Worm (Caenorhabditis elegans) whole organism, L4/young adult: ENCODE data around the gene Y5F2A.4.

Source experiments
- W03F9.2 ChIP-seq: fragments of 150-350 bp; optimal IDR thresholded peaks from 2 replicates; lab custom pipeline; 2014; ENCODE audit warnings: missing biosample characterization, missing genetic modification characterization
- dao-5 ChIP-seq: sonication (generic microtip); optimal IDR thresholded peaks from 2 replicates; lab custom pipeline; 2016; ENCODE audit warnings: missing genotype, missing genetic modification characterization, moderate library complexity, missing compliant biosample characterization
- him-1 ChIP-seq: sonication (generic microtip); optimal IDR thresholded peaks from 2 replicates; lab custom pipeline; 2016; ENCODE audit warnings: missing genotype, missing genetic modification reagents, missing genetic modification characterization, missing compliant biosample characterization

The Y5F2A.4 gene

ce11 chrIV:11078482-11078881 lies at the start of gene Y5F2A.4:
Gene Y5F2A.4, minus strand, starts transcription at chrIV:11078582.
- TF ChIP-seq dao-5 (tag; lab: Kevin White, UChicago) (no peak), him-1 (no peak), W03F9.2 (no peak)

ce11 chrIV:11126028-11126427 lies 47.6 kb upstream of the Y5F2A.4 start:
- no peak for TF ChIP-seq dao-5 (tag; lab: Kevin White, UChicago)
- no peak for TF ChIP-seq him-1
- no peak for TF ChIP-seq W03F9.2

DNA sequence TGAATTAATAATTGTTTCAGACTA lies 47.4 kb upstream of the Y5F2A.4 start, which contains the start of gene swsn-4:
Gene swsn-4, plus strand, starts transcription at position 21 of the 24 bp plus-strand sequence.
- TF ChIP-seq dao-5 (tag; lab: Kevin White, UChicago) (no peak), W03F9.2 (no peak), him-1 (no peak)

ce11 chrIV:11125604-11126003 lies 47.2 kb upstream of the Y5F2A.4 start:
- TF ChIP-seq dao-5 (tag; lab: Kevin White, UChicago), result no peak
- TF ChIP-seq W03F9.2, result no peak
- TF ChIP-seq him-1, result no peak

DNA sequence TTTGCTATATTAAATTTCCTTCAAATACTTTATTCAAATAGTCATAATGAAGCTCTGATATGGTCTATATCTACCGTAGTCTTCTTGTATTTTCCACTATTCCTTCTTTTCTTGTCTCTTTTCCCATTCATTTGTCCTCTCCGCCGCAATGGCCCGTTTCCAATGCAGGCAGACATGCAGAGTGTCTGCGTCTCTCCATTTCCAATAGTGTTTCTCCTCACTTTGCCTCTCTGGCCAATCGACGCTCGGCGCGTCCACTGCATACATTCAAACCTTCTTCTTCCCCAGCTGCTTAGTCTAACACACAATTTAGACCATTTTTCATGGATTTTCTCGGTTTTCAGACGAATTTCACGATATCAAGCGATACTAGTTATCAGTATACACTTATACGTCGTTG lies 46.8 kb upstream of the Y5F2A.4 start:
- no peak for TF ChIP-seq dao-5 (tag; lab: Kevin White, UChicago)
- no peak for TF ChIP-seq W03F9.2

- TF ChIP-seq W03F9.2, result no peak
- TF ChIP-seq dao-5 (tag; lab: Kevin White, UChicago), result no peak
These were observed 46.3 kb upstream of the Y5F2A.4 start, which contains the start of gene spo-11 for ce11 chrIV:11124674-11125073. Gene spo-11, minus strand, starts transcription at chrIV:11124862.

ce11 chrIV:11119972-11120562 lies 41.7 kb upstream of the Y5F2A.4 start:
- TF ChIP-seq him-1, result no peak
- no peak for TF ChIP-seq W03F9.2
- TF ChIP-seq dao-5 (tag; lab: Kevin White, UChicago), result no peak

ce11 chrIV:11118837-11119491 lies 40.6 kb upstream of the Y5F2A.4 start, which contains the start of the genes imp-2 and enpl-1:
Gene imp-2, minus strand, starts transcription at chrIV:11118887.
Gene enpl-1, plus strand, starts transcription at chrIV:11119298.
- TF ChIP-seq him-1 (no peak), W03F9.2 (peak; percentile 45)

DNA sequence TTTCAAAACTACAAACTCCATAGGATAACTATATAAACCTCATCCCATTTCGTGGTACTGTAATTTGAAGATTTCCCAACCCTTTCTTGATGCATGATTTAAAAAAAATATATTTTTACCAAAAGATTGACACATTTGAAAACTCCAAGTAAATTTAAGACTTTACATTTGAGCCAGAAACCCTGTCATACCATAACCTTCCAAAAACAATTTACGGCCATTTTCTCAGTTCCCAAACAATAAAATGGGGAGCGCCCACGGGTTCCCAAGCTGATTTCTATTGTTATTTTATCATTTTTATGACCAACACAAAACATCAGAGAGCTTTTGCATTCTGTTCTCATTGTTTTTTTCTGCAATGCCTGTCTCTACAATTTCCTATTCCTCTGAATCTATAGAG lies 34.3 kb upstream of the Y5F2A.4 start, which contains the start of gene clc-9:
Gene clc-9, plus strand, starts transcription at position 301 of the 400 bp plus-strand sequence.
- no peak for TF ChIP-seq W03F9.2
- no peak for TF ChIP-seq dao-5 (tag; lab: Kevin White, UChicago)
- no peak for TF ChIP-seq him-1

DNA sequence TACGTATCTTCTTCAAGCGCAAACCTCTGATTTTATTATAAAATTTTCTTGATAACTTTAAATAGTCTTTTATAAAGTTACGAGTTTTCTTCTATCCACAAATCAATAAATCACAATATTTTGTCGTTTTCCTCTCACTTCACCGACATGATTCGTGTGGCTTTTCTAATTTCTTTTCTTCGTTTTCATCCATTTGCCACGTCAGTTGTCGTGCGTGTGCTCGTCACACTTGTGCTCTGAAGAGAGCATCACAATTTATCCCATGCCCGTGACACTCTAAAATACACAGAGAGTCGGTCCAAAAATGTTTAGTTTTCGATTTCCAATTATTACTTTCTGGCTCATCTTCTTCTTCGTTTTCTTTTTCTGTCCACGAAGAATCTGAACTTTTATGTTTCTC lies 33.5 kb upstream of the Y5F2A.4 start:
- TF ChIP-seq him-1 (no peak), W03F9.2 (no peak), dao-5 (tag; lab: Kevin White, UChicago) (no peak)

ce11 chrIV:11110995-11111619 lies 32.7 kb upstream of the Y5F2A.4 start, which contains the start of gene rps-5:
Gene rps-5, minus strand, starts transcription at chrIV:11111045.
- TF ChIP-seq dao-5 (tag; lab: Kevin White, UChicago) (no peak), W03F9.2 (peak; percentile 71), him-1 (no peak)

DNA sequence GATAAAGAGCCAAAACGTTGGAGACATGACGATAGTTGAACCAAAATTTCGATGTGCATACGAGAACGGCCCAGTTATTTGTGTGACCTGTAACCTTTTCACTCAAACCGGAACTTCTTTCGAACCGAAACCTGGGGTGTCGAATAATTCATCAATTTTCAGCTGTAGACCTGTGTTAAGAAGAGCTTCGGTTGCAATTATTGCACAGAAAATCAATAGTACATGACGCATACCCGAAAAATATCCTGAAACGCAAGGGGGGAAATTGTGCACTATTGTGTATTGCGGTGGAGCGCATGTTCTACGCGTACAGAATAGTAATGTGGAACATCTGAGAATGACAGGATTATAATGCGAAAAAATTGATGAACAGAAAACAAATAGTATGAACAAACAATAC lies 31.4 kb upstream of the Y5F2A.4 start, which contains the start of gene pigk-1:
Gene pigk-1, minus strand, starts transcription at position 248 of the 400 bp plus-strand sequence.
- TF ChIP-seq him-1 (no peak), W03F9.2 (no peak), dao-5 (tag; lab: Kevin White, UChicago) (no peak)

ce11 chrIV:11105724-11106123 lies 27.3 kb upstream of the Y5F2A.4 start, which contains the start of gene srlf-24:
Gene srlf-24, minus strand, starts transcription at chrIV:11105824.
- TF ChIP-seq him-1 (no peak), W03F9.2 (no peak), dao-5 (tag; lab: Kevin White, UChicago) (no peak)

- TF ChIP-seq him-1, result no peak
- no peak for TF ChIP-seq dao-5 (tag; lab: Kevin White, UChicago)
- TF ChIP-seq W03F9.2, result no peak
These were observed 25.1 kb upstream of the Y5F2A.4 start for ce11 chrIV:11103501-11103900.

DNA sequence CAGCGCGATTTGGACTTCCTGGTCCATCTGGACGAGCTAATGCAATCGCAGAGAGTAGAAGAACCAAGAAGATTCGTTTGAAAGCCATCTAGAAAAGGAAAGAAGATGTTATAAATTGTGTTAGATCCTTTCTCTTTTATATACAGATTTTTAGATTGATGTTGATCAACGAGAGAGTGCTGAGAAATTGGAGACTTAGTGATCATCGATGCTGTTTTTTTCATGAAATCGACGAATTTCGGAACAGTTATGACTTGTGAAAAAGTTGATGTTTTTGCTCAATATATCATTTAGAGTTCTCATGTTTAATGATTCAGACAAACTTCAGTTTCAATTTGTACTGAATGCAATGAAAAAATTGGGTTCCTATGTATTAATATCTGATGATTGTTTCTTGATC lies 24.2 kb upstream of the Y5F2A.4 start, which contains the start of gene srlf-17:
Gene srlf-17, minus strand, starts transcription at position 101 of the 400 bp plus-strand sequence.
- no peak for TF ChIP-seq W03F9.2
- no peak for TF ChIP-seq him-1
- no peak for TF ChIP-seq dao-5 (tag; lab: Kevin White, UChicago)
